Worm (Caenorhabditis elegans): ENCODE results near the gene T08G5.15.
"Not testable (repeated sequence)": the region's sequence is repeated elsewhere in the genome, so short reads cannot be mapped to it uniquely, and the experiment has no call there.

Gene T08G5.15

DNA sequence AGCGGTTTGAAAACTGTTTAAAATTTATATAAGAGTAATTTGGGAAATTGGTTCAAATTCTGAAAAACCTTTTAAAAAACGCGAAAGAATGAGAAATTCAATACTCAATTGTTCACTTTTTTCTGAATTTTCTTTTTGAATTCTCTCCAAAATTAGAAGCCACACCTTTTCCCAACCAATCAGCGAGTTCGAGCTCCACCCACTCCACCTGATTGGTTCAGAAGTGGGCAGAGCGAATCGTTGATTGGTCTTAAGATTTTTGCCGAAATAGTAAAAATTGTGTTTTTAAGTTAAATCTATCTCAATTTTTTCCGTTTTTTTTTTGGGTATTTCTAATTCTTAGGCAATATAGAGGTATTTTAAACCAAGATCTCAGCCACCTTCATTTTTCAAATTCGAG lies 41.0 kb upstream of the T08G5.15 start:
- no peak for TF ChIP-seq ceh-16 (tag; optimal IDR thresholded peaks at IDR 0.05)
- no peak for TF ChIP-seq aly-2 (tag; optimal IDR thresholded peaks at IDR 0.05)
- TF ChIP-seq R02D3.7 (tag; optimal IDR thresholded peaks at IDR 0.05): no peak
- no peak for TF ChIP-seq fos-1 (tag; optimal IDR thresholded peaks at IDR 0.05)
- TF ChIP-seq lin-13 (GFP tag; optimal IDR thresholded peaks at IDR 0.05): no peak
- no peak for TF ChIP-seq nhr-237 (tag; optimal IDR thresholded peaks at IDR 0.05)
- no peak for TF ChIP-seq nhr-77 (tag; optimal IDR thresholded peaks at IDR 0.05)
- no peak for TF ChIP-seq zag-1 (tag; optimal IDR thresholded peaks at IDR 0.05)
- no peak for TF ChIP-seq crh-2 (tag; optimal IDR thresholded peaks at IDR 0.05)
- TF ChIP-seq nhr-23 (tag; optimal IDR thresholded peaks at IDR 0.05): no peak
- TF ChIP-seq lin-39 (tag; optimal IDR thresholded peaks at IDR 0.05): no peak
- no peak for TF ChIP-seq mdl-1 (tag; optimal IDR thresholded peaks at IDR 0.05)
- TF ChIP-seq C34F6.9 (tag; optimal IDR thresholded peaks at IDR 0.05): no peak
- TF ChIP-seq alr-1 (tag; optimal IDR thresholded peaks at IDR 0.05): no peak
- no peak for TF ChIP-seq snpc-4 (tag; optimal IDR thresholded peaks at IDR 0.05)
- no peak for TF ChIP-seq F13H6.1 (tag; optimal IDR thresholded peaks at IDR 0.05)
- TF ChIP-seq ztf-11 (tag; optimal IDR thresholded peaks at IDR 0.05): no peak
- no peak for TF ChIP-seq elt-3 (tag; optimal IDR thresholded peaks at IDR 0.05)
- TF ChIP-seq Y55F3AM.14 (GFP tag; optimal IDR thresholded peaks at IDR 0.05): no peak
- no peak for TF ChIP-seq nhr-12 (tag; optimal IDR thresholded peaks at IDR 0.05)

DNA sequence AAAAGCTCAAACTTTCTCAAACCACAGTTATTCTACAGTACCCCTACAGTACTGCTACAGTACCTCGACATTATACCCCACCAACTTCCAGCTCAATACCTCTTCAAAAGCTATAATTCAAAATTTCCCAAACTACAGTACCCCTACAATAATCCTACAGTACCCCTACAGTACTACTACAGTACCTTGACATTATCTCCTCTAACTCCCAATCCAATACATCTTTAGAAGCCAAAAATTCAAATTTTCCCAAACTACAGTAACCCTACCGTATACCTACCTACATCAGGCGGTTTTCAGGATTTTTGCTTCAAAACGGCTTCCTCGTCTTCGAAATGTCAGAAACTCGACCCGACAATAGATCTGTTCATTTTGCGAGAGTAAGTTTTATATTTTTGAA lies 34.6 kb upstream of the T08G5.15 start, which contains the start of gene F58D12.3:
F58D12.3 (plus strand) TSS at position 301 of the 400 bp plus-strand sequence.
- TF ChIP-seq C34F6.9 (tag; optimal IDR thresholded peaks at IDR 0.05): no peak
- no peak for TF ChIP-seq peb-1 (tag; optimal IDR thresholded peaks at IDR 0.05)
- no peak for TF ChIP-seq nhr-21 (tag; optimal IDR thresholded peaks at IDR 0.05)
- no peak for TF ChIP-seq elt-1 (tag; optimal IDR thresholded peaks at IDR 0.05)
- no peak for TF ChIP-seq unc-39 (tag; optimal IDR thresholded peaks at IDR 0.05)
- TF ChIP-seq nhr-77 (tag; optimal IDR thresholded peaks at IDR 0.05): no peak
- no peak for TF ChIP-seq mab-5 (tag; optimal IDR thresholded peaks at IDR 0.05)
- TF ChIP-seq sma-3 (GFP tag; optimal IDR thresholded peaks at IDR 0.05): no peak
- no peak for TF ChIP-seq nhr-25 (tag; optimal IDR thresholded peaks at IDR 0.05)
- TF ChIP-seq nhr-6 (tag; optimal IDR thresholded peaks at IDR 0.05): no peak
- no peak for TF ChIP-seq aly-2 (tag; optimal IDR thresholded peaks at IDR 0.05)
- no peak for TF ChIP-seq crh-2 (tag; optimal IDR thresholded peaks at IDR 0.05)
- no peak for TF ChIP-seq nhr-11 (tag; optimal IDR thresholded peaks at IDR 0.05)
- no peak for TF ChIP-seq mbf-1 (tag; optimal IDR thresholded peaks at IDR 0.05)
- TF ChIP-seq R02D3.7 (tag; optimal IDR thresholded peaks at IDR 0.05): no peak

- TF ChIP-seq gmeb-1 (tag; optimal IDR thresholded peaks at IDR 0.05): peak; percentile 88
- peak; percentile 82 to 93 for TF ChIP-seq lsy-2 (tag; optimal IDR thresholded peaks at IDR 0.05)
- TF ChIP-seq unc-55 (GFP tag; optimal IDR thresholded peaks at IDR 0.05): peak; percentile 78
- peak; percentile 80 for TF ChIP-seq blmp-1 (tag; optimal IDR thresholded peaks at IDR 0.05; ENCODE audit: insufficient read depth)
- TF ChIP-seq ZK546.5 (tag; optimal IDR thresholded peaks at IDR 0.05): peak; percentile 35
- peak; percentile 58 to 68 for TF ChIP-seq mdl-1 (tag; optimal IDR thresholded peaks at IDR 0.05)
- TF ChIP-seq snpc-4 (tag; optimal IDR thresholded peaks at IDR 0.05): peak; percentile 68
- TF ChIP-seq ztf-4 (tag; optimal IDR thresholded peaks at IDR 0.05): peak; percentile 84
- peak; percentile 86 for TF ChIP-seq Y55F3AM.14 (GFP tag; optimal IDR thresholded peaks at IDR 0.05)
- peak; percentile 60 for TF ChIP-seq dmd-4 (tag; optimal IDR thresholded peaks at IDR 0.05)
- TF ChIP-seq nhr-129 (tag; optimal IDR thresholded peaks at IDR 0.05): peak; percentile 68
- TF ChIP-seq ceh-82 (tag; optimal IDR thresholded peaks at IDR 0.05): peak; percentile 67
- peak; percentile 83 for TF ChIP-seq fos-1 (tag; optimal IDR thresholded peaks at IDR 0.05)
- peak; percentile 93 for TF ChIP-seq crh-2 (tag; optimal IDR thresholded peaks at IDR 0.05)
- peak; percentile 91 for TF ChIP-seq C34F6.9 (tag; optimal IDR thresholded peaks at IDR 0.05)
- TF ChIP-seq nhr-77 (tag; optimal IDR thresholded peaks at IDR 0.05): peak; percentile 7
- TF ChIP-seq mab-5 (tag; optimal IDR thresholded peaks at IDR 0.05): peak; percentile 67
- peak; percentile 94 for TF ChIP-seq lin-11 (tag; optimal IDR thresholded peaks at IDR 0.05)
- TF ChIP-seq ceh-16 (tag; optimal IDR thresholded peaks at IDR 0.05): peak; percentile 89
- peak; percentile 39 for TF ChIP-seq nhr-10 (tag; optimal IDR thresholded peaks at IDR 0.05)
- peak; percentile 69 for TF ChIP-seq zag-1 (tag; optimal IDR thresholded peaks at IDR 0.05)
- TF ChIP-seq R02D3.7 (tag; optimal IDR thresholded peaks at IDR 0.05): peak; percentile 48
- TF ChIP-seq egl-27 (tag; optimal IDR thresholded peaks at IDR 0.05): peak; percentile 76
- peak; percentile 99 for TF ChIP-seq sma-9 (GFP tag; optimal IDR thresholded peaks at IDR 0.05)
- TF ChIP-seq sma-9 (tag; optimal IDR thresholded peaks at IDR 0.05): not testable (repeated sequence)
- peak; percentile 97 for TF ChIP-seq nhr-21 (tag; optimal IDR thresholded peaks at IDR 0.05)
- peak; percentile 87 for TF ChIP-seq lin-13 (GFP tag; optimal IDR thresholded peaks at IDR 0.05)
- peak; percentile 55 for TF ChIP-seq unc-62 (GFP tag; optimal IDR thresholded peaks at IDR 0.05)
- peak; percentile 33 for TF ChIP-seq nhr-237 (tag; optimal IDR thresholded peaks at IDR 0.05)
- peak; percentile 93 for TF ChIP-seq sem-4 (tag; optimal IDR thresholded peaks at IDR 0.05)
- TF ChIP-seq sma-3 (GFP tag; optimal IDR thresholded peaks at IDR 0.05): peak; percentile 98
- TF ChIP-seq nhr-25 (tag; optimal IDR thresholded peaks at IDR 0.05): peak; percentile 90
- TF ChIP-seq skn-1 (tag; optimal IDR thresholded peaks at IDR 0.05): peak; percentile 13
- TF ChIP-seq F13H6.1 (tag; optimal IDR thresholded peaks at IDR 0.05): peak; percentile 96
Measured at ce11 chrV:14055097-14055496, 32.1 kb upstream of the T08G5.15 start.
